Worm (Caenorhabditis elegans) whole organism, midembryonic: ENCODE measurements around the gene ZC376.8.

Source experiments
- flt-1 ChIP-seq: fragments of 200-800 bp; sonication (Bioruptor generic); IDR thresholded peaks from 2 replicates; pipeline ENCODE4 v1.3.6; 2022; ENCODE audit warnings: missing genetic modification characterization, missing compliant biosample characterization
- med-1 ChIP-seq: sonication (generic microtip); optimal IDR thresholded peaks from 2 replicates; lab custom pipeline; 2017; ENCODE audit warnings: missing genetic modification characterization, mild to moderate bottlenecking, missing compliant biosample characterization, antibody characterized with exemption, missing genetic modification reagents; ENCODE audit not compliant: insufficient read depth
- tab-1 ChIP-seq: fragments of 200-800 bp; sonication (Bioruptor generic); IDR thresholded peaks from 2 replicates; pipeline ENCODE4 v1.3.6; 2022; ENCODE audit warnings: missing genetic modification characterization, missing compliant biosample characterization

ce11 chrV:14160698-14161097 lies 19.3 kb upstream of the ZC376.8 start, which contains the start of gene cest-1.2:
- TF ChIP-seq tab-1 (GFP tag; lab: Robert Waterston, UW): no peak
- no peak for TF ChIP-seq med-1
- no peak for TF ChIP-seq flt-1
